Worm (Caenorhabditis elegans) whole organism, L2 larva: Measurements from ENCODE around the gene smvt-1.

Experiments used
- C34F6.9 ChIP-seq: fragments of 150-350 bp; optimal IDR thresholded peaks from 2 replicates; lab custom pipeline; 2014; ENCODE audit warnings: missing biosample characterization, missing genetic modification characterization
- F13H6.1 ChIP-seq: sonication (generic microtip); optimal IDR thresholded peaks from 2 replicates; lab custom pipeline; 2016; ENCODE audit warnings: missing genetic modification characterization, missing compliant biosample characterization
- R02D3.7 ChIP-seq: fragments of 150-350 bp; optimal IDR thresholded peaks from 2 replicates; lab custom pipeline; 2014; ENCODE audit warnings: missing biosample characterization, missing genetic modification characterization
- Y55F3AM.14 ChIP-seq: fragments of 200-800 bp; sonication (Bioruptor generic); optimal IDR thresholded peaks from 2 replicates; lab custom pipeline; 2018; ENCODE audit warnings: mild to moderate bottlenecking, missing genetic modification characterization, missing compliant biosample characterization
- aly-2 ChIP-seq: fragments of 150-350 bp; optimal IDR thresholded peaks from 2 replicates; lab custom pipeline; 2014; ENCODE audit warnings: missing biosample characterization, missing genetic modification characterization
- blmp-1 ChIP-seq: sonication (generic microtip); optimal IDR thresholded peaks from 2 replicates; lab custom pipeline; 2017; ENCODE audit warnings: missing genetic modification characterization, mild to moderate bottlenecking, missing compliant biosample characterization, antibody characterized with exemption, moderate library complexity; ENCODE audit not compliant: insufficient read depth
- crh-2 ChIP-seq: sonication (generic microtip); optimal IDR thresholded peaks from 2 replicates; lab custom pipeline; 2017; ENCODE audit warnings: missing biosample characterization, missing genetic modification characterization
- dmd-4 ChIP-seq: sonication (generic microtip); optimal IDR thresholded peaks from 2 replicates; lab custom pipeline; 2017; ENCODE audit warnings: missing biosample characterization, missing genetic modification characterization
- egl-27 ChIP-seq: sonication (generic microtip); optimal IDR thresholded peaks from 3 replicates; lab custom pipeline; 2017; ENCODE audit warnings: missing biosample characterization, missing genetic modification reagents, missing genetic modification characterization
- elt-1 ChIP-seq: fragments of 150-350 bp; optimal IDR thresholded peaks from 2 replicates; lab custom pipeline; 2014; ENCODE audit warnings: missing biosample characterization, missing genetic modification characterization
- elt-3 ChIP-seq: sonication (generic microtip); optimal IDR thresholded peaks from 2 replicates; lab custom pipeline; 2017; ENCODE audit warnings: missing biosample characterization, missing genetic modification characterization
- fos-1 ChIP-seq: fragments of 150-350 bp; optimal IDR thresholded peaks from 2 replicates; lab custom pipeline; 2014; ENCODE audit warnings: missing biosample characterization, missing genetic modification characterization
- gmeb-1 ChIP-seq: fragments of 150-350 bp; optimal IDR thresholded peaks from 2 replicates; lab custom pipeline; 2014; ENCODE audit warnings: missing biosample characterization, missing genetic modification characterization
- lin-11 ChIP-seq: fragments of 150-350 bp; sonication (generic microtip); optimal IDR thresholded peaks from 2 replicates; lab custom pipeline; 2014; ENCODE audit warnings: missing biosample characterization, missing genetic modification characterization, inconsistent platforms, mixed read lengths
- lin-13 ChIP-seq: fragments of 150-350 bp; optimal IDR thresholded peaks from 2 replicates; lab custom pipeline; 2014; ENCODE audit warnings: missing biosample characterization, missing genetic modification reagents, missing genetic modification characterization
- lin-39 ChIP-seq: fragments of 150-350 bp; optimal IDR thresholded peaks from 2 replicates; lab custom pipeline; 2014; ENCODE audit warnings: missing biosample characterization, missing genetic modification reagents, missing genetic modification characterization
- lsy-2 ChIP-seq, 2 experiments: fragments of 150-350 bp in 1 of 2; sonication (generic microtip) in 1 of 2; optimal IDR thresholded peaks; 2 replicates each; lab custom pipeline; 2014 to 2017; ENCODE audit warnings: missing biosample characterization in 2 of 2, missing genetic modification characterization in 2 of 2
- mab-5 ChIP-seq: fragments of 150-350 bp; optimal IDR thresholded peaks from 2 replicates; lab custom pipeline; 2014; ENCODE audit warnings: missing biosample characterization, missing genetic modification characterization
- mbf-1 ChIP-seq: sonication (generic microtip); optimal IDR thresholded peaks from 2 replicates; lab custom pipeline; 2017; ENCODE audit warnings: missing biosample characterization, missing genetic modification characterization
- mdl-1 ChIP-seq, 2 experiments: fragments of 150-350 bp in 1 of 2; sonication (generic microtip) in 1 of 2; optimal IDR thresholded peaks; 2 replicates each; lab custom pipeline; 2017; ENCODE audit warnings: missing biosample characterization in 2 of 2, missing genetic modification characterization in 2 of 2
- nhr-10 ChIP-seq: sonication (generic microtip); optimal IDR thresholded peaks from 2 replicates; lab custom pipeline; 2017; ENCODE audit warnings: missing biosample characterization, missing genetic modification characterization
- nhr-237 ChIP-seq: fragments of 150-350 bp; optimal IDR thresholded peaks from 2 replicates; lab custom pipeline; 2014; ENCODE audit warnings: missing biosample characterization, missing genetic modification characterization
- nhr-25 ChIP-seq: fragments of 150-350 bp; sonication (generic microtip); optimal IDR thresholded peaks from 3 replicates; lab custom pipeline; 2014; ENCODE audit warnings: missing biosample characterization, missing genetic modification characterization
- nhr-77 ChIP-seq: fragments of 150-350 bp; optimal IDR thresholded peaks from 2 replicates; lab custom pipeline; 2014; ENCODE audit warnings: missing biosample characterization, missing genetic modification characterization
- peb-1 ChIP-seq: fragments of 150-350 bp; optimal IDR thresholded peaks from 2 replicates; lab custom pipeline; 2014; ENCODE audit warnings: missing biosample characterization, missing genetic modification characterization
- skn-1 ChIP-seq: sonication (generic microtip); optimal IDR thresholded peaks from 2 replicates; lab custom pipeline; 2017; ENCODE audit warnings: missing biosample characterization, missing genetic modification characterization
- sma-9 ChIP-seq, 2 experiments: fragments of 150-350 bp in 1 of 2; sonication (generic microtip) in 1 of 2; optimal IDR thresholded peaks; 2 replicates each; lab custom pipeline; 2014 to 2016; ENCODE audit warnings: missing genetic modification characterization in 2 of 2, mild to moderate bottlenecking in 1 of 2, missing biosample characterization in 1 of 2, missing compliant biosample characterization in 1 of 2, missing genetic modification reagents in 1 of 2, moderate library complexity in 1 of 2
- snpc-4 ChIP-seq: fragments of 150-350 bp; optimal IDR thresholded peaks from 2 replicates; lab custom pipeline; 2014; ENCODE audit warnings: missing biosample characterization, missing genetic modification characterization
- unc-39 ChIP-seq: fragments of 150-350 bp; optimal IDR thresholded peaks from 2 replicates; lab custom pipeline; 2014; ENCODE audit warnings: missing biosample characterization, missing genetic modification characterization
- unc-55 ChIP-seq: fragments of 150-350 bp; sonication (generic microtip); optimal IDR thresholded peaks from 3 replicates; lab custom pipeline; 2014; ENCODE audit warnings: missing biosample characterization, missing genetic modification reagents, missing genetic modification characterization
- unc-62 ChIP-seq: fragments of 150-350 bp; optimal IDR thresholded peaks from 2 replicates; lab custom pipeline; 2014; ENCODE audit warnings: missing biosample characterization, missing genetic modification reagents, missing genetic modification characterization
- zag-1 ChIP-seq: fragments of 150-350 bp; optimal IDR thresholded peaks from 2 replicates; lab custom pipeline; 2014; ENCODE audit warnings: missing biosample characterization, missing genetic modification characterization
- ztf-11 ChIP-seq: sonication (generic microtip); optimal IDR thresholded peaks from 2 replicates; lab custom pipeline; 2017; ENCODE audit warnings: missing biosample characterization, missing genetic modification characterization

smvt-1 gene

DNA sequence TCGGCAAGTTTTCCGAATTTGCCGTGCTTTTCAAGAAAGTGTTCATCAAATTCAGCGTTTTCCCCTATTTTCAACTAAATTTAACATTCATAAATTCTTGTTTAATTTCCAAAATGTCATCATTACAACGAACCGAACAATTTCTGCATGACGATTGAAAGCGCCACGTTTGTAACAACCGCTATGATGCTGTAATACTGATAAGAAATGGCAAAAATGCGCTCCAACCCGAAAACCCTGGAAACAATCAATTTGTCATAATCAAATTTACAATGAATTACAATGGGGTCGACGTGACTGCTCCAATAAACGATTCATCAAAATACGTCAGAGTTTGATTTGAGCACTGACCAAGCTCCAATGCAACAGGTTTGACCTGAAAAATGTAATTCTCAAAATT, 4.1 kb downstream of the smvt-1 start:
- TF ChIP-seq elt-1 (tag; lab: Kevin White, UChicago) (no peak), lin-13 (no peak), unc-55 (GFP tag; lab: Kevin White, UChicago) (no peak), elt-3 (tag; lab: Kevin White, UChicago) (no peak), nhr-77 (tag; lab: Kevin White, UChicago) (no peak), lin-11 (tag; lab: Kevin White, UChicago) (no peak), gmeb-1 (no peak), lin-39 (tag; lab: Kevin White, UChicago) (no peak), fos-1 (tag; lab: Kevin White, UChicago) (peak; percentile 66), sma-9 (GFP tag; optimal IDR thresholded peaks at IDR 0.05; lab: Kevin White, UChicago) (peak; percentile 5), sma-9 (tag; optimal IDR thresholded peaks at IDR 0.05; lab: Kevin White, UChicago) (no peak), zag-1 (no peak), nhr-25 (tag; lab: Kevin White, UChicago) (no peak), egl-27 (tag; lab: Kevin White, UChicago) (no peak), Y55F3AM.14 (GFP tag; lab: Kevin White, UChicago) (no peak), crh-2 (tag; lab: Kevin White, UChicago) (peak; percentile 79), mbf-1 (tag; lab: Kevin White, UChicago) (no peak), unc-62 (no peak), R02D3.7 (tag; lab: Kevin White, UChicago) (no peak)
- TF ChIP-seq, all 48 proteins: peak for 3

DNA sequence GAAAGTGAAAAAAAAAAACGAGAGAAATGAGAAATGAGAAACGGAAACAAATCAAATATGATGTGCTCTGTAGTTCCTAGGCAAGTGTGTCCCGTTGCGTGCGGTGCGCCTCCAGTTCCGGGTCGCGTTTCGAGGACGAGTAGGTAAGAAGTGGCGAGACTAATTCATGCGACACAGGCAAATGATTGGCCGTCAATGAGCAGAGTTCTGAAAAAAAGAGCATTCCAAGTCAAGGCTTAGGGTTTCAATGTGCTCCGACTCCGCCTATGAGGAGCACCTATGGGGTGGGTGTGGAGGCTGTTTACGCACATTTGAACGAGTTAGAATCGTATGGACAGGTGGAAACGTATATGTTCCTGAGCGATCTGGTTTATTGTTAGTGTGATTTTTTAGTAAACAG, 5.4 kb downstream of the smvt-1 start:
- no peak for TF ChIP-seq C34F6.9 (tag; lab: Kevin White, UChicago)
- peak; percentile 28 for TF ChIP-seq fos-1 (tag; lab: Kevin White, UChicago)
- TF ChIP-seq, all 48 proteins: peak for 1

- no peak for TF ChIP-seq unc-62
- TF ChIP-seq fos-1 (tag; lab: Kevin White, UChicago), result peak; percentile 70
- TF ChIP-seq gmeb-1, result peak; percentile 21
- peak; percentile 2 for TF ChIP-seq sma-9 (GFP tag; optimal IDR thresholded peaks at IDR 0.05; lab: Kevin White, UChicago)
- TF ChIP-seq sma-9 (tag; optimal IDR thresholded peaks at IDR 0.05; lab: Kevin White, UChicago), result no peak
- TF ChIP-seq ztf-11 (tag; lab: Kevin White, UChicago), result no peak
- no peak for TF ChIP-seq Y55F3AM.14 (GFP tag; lab: Kevin White, UChicago)
- peak; percentile 28 for TF ChIP-seq F13H6.1 (tag; lab: Kevin White, UChicago)
- no peak for TF ChIP-seq nhr-10 (tag; lab: Kevin White, UChicago)
- TF ChIP-seq dmd-4 (tag; lab: Kevin White, UChicago), result no peak
- TF ChIP-seq mdl-1 (tag; optimal IDR thresholded peaks at IDR 0.05; lab: Kevin White, UChicago), result no peak
- TF ChIP-seq crh-2 (tag; lab: Kevin White, UChicago), result peak; percentile 47
Measured at ce11 chrX:2541003-2541521, 7.7 kb downstream of the smvt-1 start, which contains the start of gene F52H2.3. TSS of gene F52H2.3 (minus strand) at chrX:2541053.

DNA sequence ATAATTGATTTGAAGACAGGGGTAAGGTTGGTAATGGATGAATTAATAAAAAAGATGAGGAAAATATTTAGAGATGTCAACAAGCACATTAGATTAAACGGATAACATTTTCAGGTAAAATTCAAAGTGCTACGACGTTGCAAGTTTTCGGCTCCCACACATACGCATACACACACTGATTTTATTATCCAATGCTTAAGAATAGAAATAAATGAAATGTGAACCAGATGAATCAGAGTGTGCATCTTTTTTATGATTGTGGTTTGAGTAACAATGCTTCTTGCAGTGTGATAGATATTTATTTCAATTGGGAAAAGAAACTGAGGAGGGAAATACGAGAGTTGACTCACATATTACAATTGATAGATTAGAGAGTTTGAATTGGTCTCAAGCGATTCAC, 10.1 kb downstream of the smvt-1 start:
- TF ChIP-seq mbf-1 (tag; lab: Kevin White, UChicago) (no peak), zag-1 (no peak), Y55F3AM.14 (GFP tag; lab: Kevin White, UChicago) (no peak), peb-1 (tag; lab: Kevin White, UChicago) (no peak), unc-39 (tag; lab: Kevin White, UChicago) (no peak), fos-1 (tag; lab: Kevin White, UChicago) (no peak), blmp-1 (no peak), aly-2 (tag; lab: Kevin White, UChicago) (no peak), dmd-4 (tag; lab: Kevin White, UChicago) (no peak), nhr-237 (tag; lab: Kevin White, UChicago) (no peak), lin-13 (no peak), crh-2 (tag; lab: Kevin White, UChicago) (no peak), lsy-2 (tag; optimal IDR thresholded peaks at IDR 0.05; lab: Kevin White, UChicago) (no peak), snpc-4 (no peak), lin-39 (tag; lab: Kevin White, UChicago) (no peak), skn-1 (no peak), mab-5 (tag; lab: Kevin White, UChicago) (no peak), lin-11 (tag; lab: Kevin White, UChicago) (no peak)
